Worm (Caenorhabditis elegans) whole organism, L4 larva: ENCODE measurements around the gene K02D10.2.

Source experiments
- F44E2.7 ChIP-seq: fragments of 200-800 bp; sonication (Bioruptor generic); IDR thresholded peaks from 2 replicates; pipeline ENCODE4 v2.1.2; 2022; ENCODE audit warnings: missing genetic modification characterization, missing compliant biosample characterization
- Y5F2A.4 ChIP-seq: fragments of 200-800 bp; sonication (Bioruptor generic); optimal IDR thresholded peaks from 2 replicates; lab custom pipeline; 2018; ENCODE audit warnings: mild to moderate bottlenecking, missing genetic modification characterization, missing compliant biosample characterization
- ZK546.5 ChIP-seq, 2 experiments: sonication (generic microtip); optimal IDR thresholded peaks; 2 replicates each; lab custom pipeline; 2017; ENCODE audit warnings: missing biosample characterization in 2 of 2, missing genetic modification characterization in 2 of 2
- aha-1 ChIP-seq: fragments of 150-350 bp; peaks from one replicate; lab custom pipeline; 2014; ENCODE audit warnings: missing biosample characterization, missing genetic modification characterization
- ama-1 ChIP-seq: fragments of 150-350 bp; optimal IDR thresholded peaks from 2 replicates; lab custom pipeline; 2014; ENCODE audit warnings: inconsistent platforms, mixed read lengths
- ceh-44 ChIP-seq: fragments of 200-800 bp; sonication (Bioruptor generic); IDR thresholded peaks from 2 replicates; pipeline ENCODE4 v1.3.6; 2022; ENCODE audit warnings: missing genetic modification reagents, missing genetic modification characterization, missing compliant biosample characterization
- ces-1 ChIP-seq: fragments of 150-350 bp; sonication (generic microtip); optimal IDR thresholded peaks from 4 replicates; lab custom pipeline; 2014; ENCODE audit warnings: missing biosample characterization, missing genetic modification reagents, missing genetic modification characterization
- cey-2 ChIP-seq: sonication (generic microtip); optimal IDR thresholded peaks from 3 replicates; lab custom pipeline; 2017; ENCODE audit warnings: missing genetic modification characterization, mild to moderate bottlenecking, missing compliant biosample characterization, antibody characterized with exemption, borderline replicate concordance; ENCODE audit not compliant: insufficient read depth
- ctbp-1 ChIP-seq: fragments of 200-800 bp; sonication (Bioruptor generic); IDR thresholded peaks from 2 replicates; pipeline ENCODE4 v1.3.6; 2022; ENCODE audit warnings: missing genetic modification reagents, missing genetic modification characterization, missing compliant biosample characterization
- daf-12 ChIP-seq: fragments of 150-350 bp; optimal IDR thresholded peaks from 2 replicates; lab custom pipeline; 2014; ENCODE audit warnings: missing biosample characterization, missing genetic modification reagents, missing genetic modification characterization
- daf-19 ChIP-seq: fragments of 200-800 bp; sonication (Bioruptor generic); conservative IDR thresholded peaks from 2 replicates; pipeline ENCODE4 v1.3.6; 2022; ENCODE audit warnings: missing genetic modification characterization, missing compliant biosample characterization
- daf-8 ChIP-seq: fragments of 200-800 bp; sonication (Bioruptor generic); IDR thresholded peaks from 2 replicates; pipeline ENCODE4 v1.3.6; 2022; ENCODE audit warnings: missing genetic modification characterization, missing compliant biosample characterization
- dmd-6 ChIP-seq: fragments of 200-800 bp; sonication (Bioruptor generic); IDR thresholded peaks from 2 replicates; pipeline ENCODE4 v1.3.6; 2022; ENCODE audit warnings: missing genetic modification reagents, missing genetic modification characterization, missing compliant biosample characterization
- dmd-9 ChIP-seq: fragments of 200-800 bp; sonication (Bioruptor generic); IDR thresholded peaks from 2 replicates; pipeline ENCODE4 v1.3.6; 2022; ENCODE audit warnings: missing genetic modification reagents, missing genetic modification characterization, missing compliant biosample characterization
- hlh-11 ChIP-seq: fragments of 200-800 bp; sonication (Bioruptor generic); optimal IDR thresholded peaks from 2 replicates; lab custom pipeline; 2018; ENCODE audit warnings: mild to moderate bottlenecking, missing genetic modification characterization, missing compliant biosample characterization
- hlh-30 ChIP-seq: sonication (generic microtip); optimal IDR thresholded peaks from 2 replicates; lab custom pipeline; 2017; ENCODE audit warnings: antibody characterized with exemption, mild to moderate bottlenecking, missing genetic modification characterization, missing compliant biosample characterization; ENCODE audit not compliant: insufficient read depth
- jun-1 ChIP-seq: fragments of 150-350 bp; optimal IDR thresholded peaks from 2 replicates; lab custom pipeline; 2014; ENCODE audit warnings: missing biosample characterization, missing genetic modification reagents, missing genetic modification characterization
- lin-13 ChIP-seq: fragments of 150-350 bp; optimal IDR thresholded peaks from 2 replicates; lab custom pipeline; 2014; ENCODE audit warnings: missing biosample characterization, missing genetic modification reagents, missing genetic modification characterization
- lin-15B ChIP-seq: fragments of 150-350 bp; sonication (generic microtip); optimal IDR thresholded peaks from 3 replicates; lab custom pipeline; 2014; ENCODE audit warnings: missing biosample characterization, missing genetic modification characterization
- lin-29 ChIP-seq: fragments of 200-800 bp; sonication (Bioruptor generic); IDR thresholded peaks from 2 replicates; pipeline ENCODE4 v1.3.6; 2022; ENCODE audit warnings: missing genetic modification reagents, missing genetic modification characterization, missing compliant biosample characterization
- lin-39 ChIP-seq: fragments of 150-350 bp; optimal IDR thresholded peaks from 2 replicates; lab custom pipeline; 2014; ENCODE audit warnings: missing biosample characterization, missing genetic modification reagents, missing genetic modification characterization
- lsy-2 ChIP-seq, 2 experiments: fragments of 150-350 bp in 1 of 2; sonication (generic microtip) in 1 of 2; optimal IDR thresholded peaks; 2 replicates each; lab custom pipeline; 2014 to 2017; ENCODE audit warnings: missing biosample characterization in 2 of 2, missing genetic modification characterization in 2 of 2
- mdl-1 ChIP-seq, 2 experiments: fragments of 150-350 bp in 1 of 2; sonication (generic microtip) in 1 of 2; optimal IDR thresholded peaks; 2 replicates each; lab custom pipeline; 2014 to 2017; ENCODE audit warnings: missing biosample characterization in 2 of 2, missing genetic modification characterization in 2 of 2
- mdt-29 ChIP-seq: fragments of 200-800 bp; sonication (Bioruptor generic); IDR thresholded peaks from 2 replicates; pipeline ENCODE4 v1.3.6; 2022; ENCODE audit warnings: missing genetic modification reagents, missing genetic modification characterization, missing compliant biosample characterization
- mes-2 ChIP-seq: sonication (generic microtip); optimal IDR thresholded peaks from 2 replicates; lab custom pipeline; 2016; ENCODE audit warnings: missing genotype, mild to moderate bottlenecking, missing genetic modification characterization, missing compliant biosample characterization; ENCODE audit not compliant: poor library complexity, severe bottlenecking
- mxl-2 ChIP-seq: fragments of 200-800 bp; sonication (Bioruptor generic); conservative IDR thresholded peaks from 2 replicates; pipeline ENCODE4 v1.3.6; 2022; ENCODE audit warnings: missing genetic modification reagents, missing genetic modification characterization, missing compliant biosample characterization
- mxl-3 ChIP-seq: fragments of 200-800 bp; sonication (Bioruptor generic); optimal IDR thresholded peaks from 2 replicates; lab custom pipeline; 2018; ENCODE audit warnings: mild to moderate bottlenecking, missing genetic modification characterization, missing compliant biosample characterization
- nhr-6 ChIP-seq: fragments of 150-350 bp; optimal IDR thresholded peaks from 2 replicates; lab custom pipeline; 2014; ENCODE audit warnings: missing biosample characterization, missing genetic modification characterization
- set-16 ChIP-seq: fragments of 200-800 bp; sonication (Bioruptor generic); IDR thresholded peaks from 2 replicates; pipeline ENCODE4 v1.3.6; 2022; ENCODE audit warnings: missing genetic modification reagents, missing genetic modification characterization, missing compliant biosample characterization
- tag-97 ChIP-seq: fragments of 200-800 bp; sonication (Bioruptor generic); IDR thresholded peaks from 2 replicates; pipeline ENCODE4 v1.3.6; 2022; ENCODE audit warnings: missing genetic modification characterization, missing compliant biosample characterization
- unc-62 ChIP-seq, 3 experiments: fragments of 150-350 bp in 1 of 3; sonication (generic microtip); optimal IDR thresholded peaks in 2 of 3; peaks in 1 of 3; 1 replicate in 1 of 3; 2 replicates in 2 of 3; lab custom pipeline; 2014 to 2017; ENCODE audit warnings: missing biosample characterization in 3 of 3, missing genetic modification characterization in 3 of 3, missing genetic modification reagents in 3 of 3, missing genotype in 1 of 3

Gene K02D10.2

DNA sequence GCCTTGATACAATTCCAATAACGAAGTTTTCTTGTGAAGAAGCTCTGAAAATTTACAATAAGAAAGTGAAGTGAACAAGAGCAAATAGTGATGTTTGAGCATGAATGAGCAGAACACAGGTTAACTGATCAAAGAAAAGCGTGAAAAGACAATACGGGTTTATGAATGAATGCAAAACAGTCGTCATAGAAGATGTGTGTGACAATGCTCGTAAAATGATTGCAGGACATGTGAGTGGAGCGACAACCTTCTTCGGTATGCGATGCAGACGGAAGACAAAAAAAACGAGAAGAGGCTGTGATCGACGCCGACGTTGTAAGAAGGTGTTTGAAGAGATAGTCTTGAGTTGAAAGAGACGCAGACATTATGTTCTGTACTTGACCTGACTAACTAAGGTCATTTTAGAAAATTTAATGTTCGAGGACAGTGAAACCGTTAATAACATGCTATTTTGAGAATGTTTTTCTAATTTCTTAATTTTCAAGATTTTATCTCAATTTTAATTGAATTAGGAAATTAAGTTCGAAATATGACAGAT is 3.7 kb downstream of the K02D10.2 start, which contains the start of gene mig-22 (continued):
- no peak for TF ChIP-seq lin-13
- TF ChIP-seq jun-1 (tag; lab: Kevin White, UChicago): no peak
- TF ChIP-seq daf-8: no peak
- no peak for TF ChIP-seq lin-39
- peak; percentile 38 for TF ChIP-seq mxl-3 (GFP tag; lab: Kevin White, UChicago)

- TF ChIP-seq ces-1 (GFP tag; lab: Kevin White, UChicago) (no peak), daf-12 (no peak), aha-1 (peak; percentile 94)
Observed at ce11 chrIII:8766467-8766866, 4.6 kb downstream of the K02D10.2 start.

DNA sequence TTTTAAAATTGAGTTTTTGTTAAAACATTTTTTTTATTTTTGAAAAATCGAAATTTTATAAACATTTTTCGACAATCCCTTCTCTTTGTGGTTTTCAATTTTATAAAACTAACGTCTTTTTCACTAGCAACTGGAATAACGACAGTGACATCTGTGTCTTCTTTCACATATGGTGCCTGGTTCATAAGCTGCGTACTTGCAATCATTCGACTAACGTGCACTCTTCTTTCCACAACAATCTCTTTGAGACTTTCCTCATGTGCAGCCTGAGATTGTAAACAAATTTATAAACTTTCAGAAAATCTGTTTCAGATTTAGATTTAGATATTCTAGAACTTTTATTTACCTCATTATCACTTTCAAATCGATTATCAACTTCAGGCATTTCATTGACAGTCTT is 6.0 kb downstream of the K02D10.2 start:
- no peak for TF ChIP-seq dmd-6 (GFP tag; lab: Robert Waterston, UW)
- no peak for TF ChIP-seq hlh-30 (tag; lab: Kevin White, UChicago)
- TF ChIP-seq tag-97 (GFP tag; lab: Robert Waterston, UW): no peak
- no peak for TF ChIP-seq lin-39
- no peak for TF ChIP-seq mxl-2 (GFP tag; lab: Robert Waterston, UW)
- TF ChIP-seq, all 104 proteins: peak for 0

DNA sequence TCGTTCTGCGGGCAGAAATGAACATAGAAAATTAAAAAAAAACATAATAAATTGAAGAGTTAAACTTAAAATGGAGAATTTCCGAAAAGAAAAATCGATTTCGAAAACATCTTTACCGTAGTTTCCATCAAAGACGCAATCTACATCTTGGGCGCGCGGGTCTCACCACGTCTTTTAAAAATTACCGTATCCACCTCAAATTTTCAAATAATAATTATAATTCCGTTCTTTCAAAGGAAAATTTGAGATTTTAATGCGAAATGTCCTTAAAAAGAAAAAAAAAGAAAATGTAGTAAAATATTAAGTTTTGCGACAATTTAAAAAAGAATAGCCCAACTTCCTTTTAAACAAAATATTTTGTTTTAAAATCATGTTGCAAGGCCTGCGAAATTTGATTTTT is 8.0 kb downstream of the K02D10.2 start:
- TF ChIP-seq lsy-2 (tag; optimal IDR thresholded peaks at IDR 0.05; lab: Kevin White, UChicago) (peak in 1 of 2 experiments; percentile 45), mdt-29 (no peak), ctbp-1 (GFP tag; lab: Robert Waterston, UW) (no peak)

ce11 chrIII:8762016-8762415 is 9.0 kb downstream of the K02D10.2 start:
- no peak for TF ChIP-seq ama-1 (lab: Kevin White, UChicago)
- no peak for TF ChIP-seq dmd-9 (GFP tag; lab: Robert Waterston, UW)
- TF ChIP-seq cey-2 (tag; lab: Kevin White, UChicago): no peak
- peak in 1 of 2 experiments; percentile 91 for TF ChIP-seq unc-62 (GFP tag; optimal IDR thresholded peaks at IDR 0.05 in 1 of 2; lab: Kevin White, UChicago)
- no peak for TF ChIP-seq unc-62 (tag; optimal IDR thresholded peaks at IDR 0.05; lab: Kevin White, UChicago)
- TF ChIP-seq ceh-44 (GFP tag; lab: Robert Waterston, UW): no peak
- TF ChIP-seq dmd-6 (GFP tag; lab: Robert Waterston, UW): peak; percentile 32
- TF ChIP-seq lin-15B (tag; lab: Kevin White, UChicago): no peak
- TF ChIP-seq, all 104 proteins: peak for 2

DNA sequence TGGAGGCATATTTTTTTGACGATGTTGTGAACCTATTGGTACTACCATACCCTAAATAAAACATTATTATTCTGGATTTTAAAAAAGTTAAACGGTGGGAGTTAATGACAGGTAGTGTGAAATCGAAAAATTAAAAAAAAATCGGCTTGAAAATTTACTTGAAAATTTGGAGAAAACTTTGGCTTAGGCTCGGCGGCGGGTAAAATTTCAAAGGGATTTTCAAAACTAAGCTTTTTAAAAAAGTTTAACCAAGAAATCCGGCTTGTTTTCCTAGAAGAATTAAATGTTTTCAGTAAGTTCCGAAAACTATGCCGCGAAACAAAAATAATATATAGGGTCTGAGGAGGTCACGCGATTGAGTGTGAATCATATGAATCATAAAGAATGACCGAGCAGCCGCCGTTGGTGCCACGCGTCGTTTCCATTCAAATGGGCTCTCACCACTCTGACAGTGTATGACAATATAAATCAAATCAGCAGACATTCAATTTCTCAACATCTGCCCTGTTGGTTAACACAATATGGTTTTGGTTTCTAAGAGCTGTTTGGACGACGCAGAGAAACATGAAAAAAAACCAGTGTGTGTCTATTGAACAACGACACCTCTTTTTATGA is 9.9 kb downstream of the K02D10.2 start, which contains the start of gene aak-1:
Gene aak-1, minus strand, starts transcription at position 51 of the 615 bp plus-strand sequence.
- TF ChIP-seq ZK546.5 (tag; optimal IDR thresholded peaks at IDR 0.05; lab: Kevin White, UChicago) (no peak), mes-2 (peak; percentile 10), mxl-3 (GFP tag; lab: Kevin White, UChicago) (no peak), daf-19 (GFP tag; lab: Robert Waterston, UW) (no peak), hlh-11 (tag; lab: Kevin White, UChicago) (peak; percentile 47), F44E2.7 (GFP tag; lab: Robert Waterston, UW) (no peak), Y5F2A.4 (GFP tag; lab: Kevin White, UChicago) (no peak), aha-1 (peak; percentile 88), lin-29 (GFP tag; lab: Robert Waterston, UW) (no peak), nhr-6 (tag; lab: Kevin White, UChicago) (no peak), set-16 (GFP tag; lab: Robert Waterston, UW) (no peak), mdl-1 (tag; optimal IDR thresholded peaks at IDR 0.05; lab: Kevin White, UChicago) (no peak), hlh-30 (tag; lab: Kevin White, UChicago) (peak; percentile 75)
